Fruit fly (Drosophila melanogaster) whole organism, prepupa: ENCODE measurements around the gene Reph.

Source experiments
- Blimp-1 ChIP-seq: fragments of 200-800 bp; sonication (Bioruptor generic); optimal IDR thresholded peaks from 3 replicates; lab custom pipeline; 2017; ENCODE audit warnings: missing biosample characterization, missing genetic modification characterization, mild to moderate bottlenecking, moderate library complexity, missing genetic modification reagents
- CG10631 ChIP-seq: fragments of 200-800 bp; sonication (Bioruptor generic); optimal IDR thresholded peaks from 2 replicates; lab custom pipeline; 2016; ENCODE audit warnings: missing biosample characterization, missing genetic modification characterization
- CG10669 ChIP-seq: fragments of 200-800 bp; sonication (Bioruptor generic); optimal IDR thresholded peaks from 3 replicates; lab custom pipeline; 2018; ENCODE audit warnings: missing biosample characterization, mild to moderate bottlenecking, missing genetic modification characterization, moderate library complexity
- CG11294 ChIP-seq: fragments of 200-800 bp; sonication (Bioruptor generic); IDR thresholded peaks from 2 replicates; pipeline ENCODE4 v1.3.6; 2022; ENCODE audit warnings: missing biosample characterization, missing genetic modification characterization
- CG11762 ChIP-seq: fragments of 200-800 bp; sonication (Bioruptor generic); optimal IDR thresholded peaks from 3 replicates; lab custom pipeline; 2016; ENCODE audit warnings: missing biosample characterization, missing genetic modification characterization; ENCODE audit not compliant: insufficient read depth
- CG11902 ChIP-seq: fragments of 200-800 bp; sonication (Bioruptor generic); optimal IDR thresholded peaks from 3 replicates; lab custom pipeline; 2016; ENCODE audit warnings: missing biosample characterization, missing genetic modification characterization
- CG15336 ChIP-seq: fragments of 200-800 bp; sonication (Bioruptor generic); IDR thresholded peaks from 2 replicates; pipeline ENCODE4 v1.3.6; 2022; ENCODE audit warnings: missing biosample characterization, missing genetic modification characterization
- CG1621 ChIP-seq: fragments of 200-800 bp; sonication (Bioruptor generic); optimal IDR thresholded peaks from 3 replicates; lab custom pipeline; 2018; ENCODE audit warnings: missing biosample characterization, mild to moderate bottlenecking, missing genetic modification characterization
- CG16779 ChIP-seq: fragments of 200-800 bp; sonication (Bioruptor generic); optimal IDR thresholded peaks from 3 replicates; lab custom pipeline; 2017; ENCODE audit warnings: missing biosample characterization, mild to moderate bottlenecking, missing genetic modification characterization
- CG3032 ChIP-seq: fragments of 200-800 bp; optimal IDR thresholded peaks from 2 replicates; lab custom pipeline; 2019; ENCODE audit warnings: missing biosample characterization, mild to moderate bottlenecking, missing genetic modification characterization, moderate library complexity
- CG31627 ChIP-seq: fragments of 200-800 bp; sonication (Bioruptor generic); optimal IDR thresholded peaks from 3 replicates; lab custom pipeline; 2016; ENCODE audit warnings: missing biosample characterization, missing genetic modification characterization
- CG32006 ChIP-seq: fragments of 200-800 bp; sonication (Bioruptor generic); optimal IDR thresholded peaks from 3 replicates; lab custom pipeline; 2017; ENCODE audit warnings: missing biosample characterization, mild to moderate bottlenecking, missing genetic modification characterization
- CG34406 ChIP-seq: fragments of 200-800 bp; sonication (Bioruptor generic); optimal IDR thresholded peaks from 3 replicates; lab custom pipeline; 2016; ENCODE audit warnings: missing biosample characterization, missing genetic modification characterization
- CG4318 ChIP-seq: fragments of 200-800 bp; sonication (Bioruptor generic); optimal IDR thresholded peaks from 3 replicates; lab custom pipeline; 2017; ENCODE audit warnings: missing biosample characterization, mild to moderate bottlenecking, missing genetic modification characterization
- CG6276 ChIP-seq: fragments of 200-800 bp; sonication (Bioruptor generic); optimal IDR thresholded peaks from 2 replicates; lab custom pipeline; 2017; ENCODE audit warnings: missing biosample characterization, mild to moderate bottlenecking, missing genetic modification characterization
- CG6792 ChIP-seq: fragments of 200-800 bp; sonication (Bioruptor generic); optimal IDR thresholded peaks from 3 replicates; lab custom pipeline; 2016; ENCODE audit warnings: missing biosample characterization, missing genetic modification characterization
- CG6808 ChIP-seq: fragments of 200-800 bp; sonication (Bioruptor generic); optimal IDR thresholded peaks from 3 replicates; lab custom pipeline; 2017; ENCODE audit warnings: missing biosample characterization, missing genetic modification characterization, mild to moderate bottlenecking, moderate library complexity, missing genetic modification reagents
- CG6854 ChIP-seq: fragments of 200-800 bp; sonication (Bioruptor generic); optimal IDR thresholded peaks from 2 replicates; lab custom pipeline; 2017; ENCODE audit warnings: missing biosample characterization, mild to moderate bottlenecking, missing genetic modification characterization
- CG7368 ChIP-seq: fragments of 200-800 bp; sonication (Bioruptor generic); optimal IDR thresholded peaks from 3 replicates; lab custom pipeline; 2016; ENCODE audit warnings: missing biosample characterization, missing genetic modification characterization
- CG8119 ChIP-seq: fragments of 200-800 bp; sonication (Bioruptor generic); IDR thresholded peaks from 3 replicates; pipeline ENCODE4 v1.3.6; 2022; ENCODE audit warnings: missing biosample characterization, missing genetic modification characterization
- CG9139 ChIP-seq: fragments of 200-800 bp; sonication (Bioruptor generic); optimal IDR thresholded peaks from 3 replicates; lab custom pipeline; 2017; ENCODE audit warnings: missing biosample characterization, mild to moderate bottlenecking, missing genetic modification characterization
- Eip75B ChIP-seq: fragments of 200-800 bp; sonication (Bioruptor generic); optimal IDR thresholded peaks from 3 replicates; lab custom pipeline; 2016; ENCODE audit warnings: missing biosample characterization, missing genetic modification characterization
- Eip78C ChIP-seq: fragments of 200-800 bp; sonication (Bioruptor generic); peaks from one replicate; lab custom pipeline; 2016; ENCODE audit warnings: missing biosample characterization, missing genetic modification characterization
- Eip93F ChIP-seq: fragments of 200-800 bp; sonication (Bioruptor generic); optimal IDR thresholded peaks from 2 replicates; lab custom pipeline; 2016; ENCODE audit warnings: missing biosample characterization, mild to moderate bottlenecking, missing genetic modification characterization
- Ets21C ChIP-seq: fragments of 200-800 bp; sonication (Bioruptor generic); optimal IDR thresholded peaks from 3 replicates; lab custom pipeline; 2016; ENCODE audit warnings: missing biosample characterization, missing genetic modification characterization
- Hr39 ChIP-seq: fragments of 200-800 bp; sonication (Bioruptor generic); optimal IDR thresholded peaks from 2 replicates; lab custom pipeline; 2016; ENCODE audit warnings: missing biosample characterization, missing genetic modification characterization
- Lpt ChIP-seq: fragments of 200-800 bp; sonication (Bioruptor generic); optimal IDR thresholded peaks from 3 replicates; lab custom pipeline; 2016; ENCODE audit warnings: missing biosample characterization, missing genetic modification characterization
- Met ChIP-seq: fragments of 200-800 bp; sonication (Bioruptor generic); optimal IDR thresholded peaks from 3 replicates; lab custom pipeline; 2016; ENCODE audit warnings: missing biosample characterization, missing genetic modification characterization
- OdsH ChIP-seq: fragments of 200-800 bp; sonication (Bioruptor generic); optimal IDR thresholded peaks from 3 replicates; lab custom pipeline; 2016; ENCODE audit warnings: missing biosample characterization, missing genetic modification characterization
- Smox ChIP-seq: fragments of 200-800 bp; sonication (Bioruptor generic); optimal IDR thresholded peaks from 3 replicates; lab custom pipeline; 2016; ENCODE audit warnings: missing biosample characterization, missing genetic modification characterization
- Sox14 ChIP-seq: fragments of 200-800 bp; sonication (Bioruptor generic); optimal IDR thresholded peaks from 3 replicates; lab custom pipeline; 2016; ENCODE audit warnings: missing biosample characterization, missing genetic modification characterization
- achi ChIP-seq: fragments of 200-800 bp; sonication (Bioruptor generic); optimal IDR thresholded peaks from 3 replicates; lab custom pipeline; 2016; ENCODE audit warnings: missing biosample characterization, missing genetic modification characterization
- acj6 ChIP-seq: fragments of 200-800 bp; sonication (Bioruptor generic); optimal IDR thresholded peaks from 3 replicates; lab custom pipeline; 2016; ENCODE audit warnings: missing biosample characterization, missing genetic modification characterization
- cyc ChIP-seq: fragments of 200-800 bp; sonication (Bioruptor generic); optimal IDR thresholded peaks from 3 replicates; lab custom pipeline; 2016; ENCODE audit warnings: missing biosample characterization, missing genetic modification characterization
- dac ChIP-seq: fragments of 200-800 bp; sonication (Bioruptor generic); optimal IDR thresholded peaks from 2 replicates; lab custom pipeline; 2017; ENCODE audit warnings: missing biosample characterization, mild to moderate bottlenecking, missing genetic modification characterization
- dsx ChIP-seq: fragments of 200-800 bp; optimal IDR thresholded peaks from 3 replicates; lab custom pipeline; 2019; ENCODE audit warnings: missing biosample characterization, mild to moderate bottlenecking, missing genetic modification characterization, moderate library complexity; ENCODE audit not compliant: poor library complexity, severe bottlenecking
- eg ChIP-seq: fragments of 200-800 bp; sonication (Bioruptor generic); IDR thresholded peaks from 3 replicates; pipeline ENCODE4 v1.3.6; 2022; ENCODE audit warnings: missing biosample characterization, missing genetic modification characterization
- esn ChIP-seq: fragments of 200-800 bp; sonication (Bioruptor generic); optimal IDR thresholded peaks from 2 replicates; lab custom pipeline; 2016; ENCODE audit warnings: missing biosample characterization, mild to moderate bottlenecking, missing genetic modification characterization, moderate library complexity
- fd59A ChIP-seq: fragments of 200-800 bp; sonication (Bioruptor generic); optimal IDR thresholded peaks from 2 replicates; lab custom pipeline; 2017; ENCODE audit warnings: missing biosample characterization, mild to moderate bottlenecking, missing genetic modification characterization, missing genetic modification reagents
- fkh ChIP-seq: fragments of 200-800 bp; sonication (Bioruptor generic); optimal IDR thresholded peaks from 3 replicates; lab custom pipeline; 2017; ENCODE audit warnings: missing biosample characterization, mild to moderate bottlenecking, missing genetic modification characterization, moderate library complexity
- lz ChIP-seq: fragments of 200-800 bp; sonication (Bioruptor generic); optimal IDR thresholded peaks from 3 replicates; lab custom pipeline; 2016; ENCODE audit warnings: missing biosample characterization, missing genetic modification characterization
- net ChIP-seq: fragments of 200-800 bp; sonication (Bioruptor generic); optimal IDR thresholded peaks from 3 replicates; lab custom pipeline; 2016; ENCODE audit warnings: missing biosample characterization, missing genetic modification characterization
- salr ChIP-seq, 2 experiments: fragments of 200-800 bp; sonication (Bioruptor generic); optimal IDR thresholded peaks; 3 replicates each; lab custom pipeline; 2016 to 2018; ENCODE audit warnings: missing biosample characterization in 2 of 2, missing genetic modification characterization in 2 of 2, mild to moderate bottlenecking in 1 of 2
- spab ChIP-seq: fragments of 200-800 bp; sonication (Bioruptor generic); optimal IDR thresholded peaks from 2 replicates; lab custom pipeline; 2017; ENCODE audit warnings: missing biosample characterization, mild to moderate bottlenecking, missing genetic modification characterization, missing genetic modification reagents
- ss ChIP-seq, 2 experiments: fragments of 200-800 bp; sonication (Bioruptor generic); optimal IDR thresholded peaks; 2 replicates in 1 of 2; 3 replicates in 1 of 2; lab custom pipeline; 2017 to 2018; ENCODE audit warnings: mild to moderate bottlenecking in 2 of 2, missing biosample characterization in 2 of 2, missing genetic modification characterization in 2 of 2, moderate library complexity in 1 of 2
- svp ChIP-seq: fragments of 200-800 bp; sonication (Bioruptor generic); peaks from one replicate; lab custom pipeline; 2016; ENCODE audit warnings: missing biosample characterization, missing genetic modification characterization
- topi ChIP-seq: fragments of 200-800 bp; sonication (Bioruptor generic); optimal IDR thresholded peaks from 3 replicates; lab custom pipeline; 2016; ENCODE audit warnings: missing biosample characterization, missing genetic modification characterization

Reph gene

DNA sequence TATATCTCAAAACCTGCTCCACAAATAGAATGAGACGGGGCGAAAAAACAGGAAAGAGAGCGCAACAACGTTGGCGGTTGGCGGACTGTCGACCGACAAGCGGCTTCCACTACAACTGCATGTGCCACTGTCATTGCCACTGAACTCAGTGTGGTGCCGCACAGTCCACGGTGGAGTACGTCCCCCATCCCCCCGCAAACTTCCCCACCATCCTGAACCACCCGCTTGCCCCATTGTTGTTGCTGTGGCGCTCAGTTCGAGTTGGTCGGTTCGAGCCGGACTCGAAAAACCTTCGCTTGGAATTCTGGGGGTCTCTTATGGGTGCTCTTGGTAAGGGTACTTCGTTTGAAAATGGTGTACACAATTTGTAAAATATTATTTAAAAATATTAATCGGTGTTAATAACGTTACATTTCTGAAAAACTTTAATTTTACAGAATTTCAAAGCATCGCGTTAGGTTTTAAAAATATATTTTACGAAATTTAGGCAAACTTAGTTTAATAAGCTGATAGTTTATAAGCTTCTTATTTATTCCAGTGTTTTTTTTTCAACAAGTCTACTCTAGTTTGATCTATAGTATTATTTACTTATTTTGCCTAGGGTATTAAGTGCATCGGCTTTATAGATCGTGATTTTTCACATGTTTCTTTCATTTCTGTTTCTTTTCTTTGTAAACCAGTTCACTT is 30.3 kb upstream of the Reph start (continued):
- TF ChIP-seq CG6808 (GFP tag; lab: Kevin White, UChicago): peak; percentile 69
- peak; percentile 76 for TF ChIP-seq Sox14 (GFP tag; lab: Kevin White, UChicago)
- peak; percentile 7 to 74 for TF ChIP-seq salr (GFP tag; optimal IDR thresholded peaks at IDR 0.05; lab: Kevin White, UChicago)
- peak; percentile 68 for TF ChIP-seq CG6276 (GFP tag; lab: Kevin White, UChicago)
- TF ChIP-seq CG3032 (tag; lab: Kevin White, UChicago): peak; percentile 72
- peak; percentile 69 for TF ChIP-seq CG1621 (tag; lab: Kevin White, UChicago)
- TF ChIP-seq CG10631 (GFP tag; lab: Kevin White, UChicago): peak; percentile 82
- peak; percentile 96 for TF ChIP-seq Eip78C (GFP tag; lab: Kevin White, UChicago)
- TF ChIP-seq dsx: peak; percentile 46
- peak; percentile 88 for TF ChIP-seq CG32006 (GFP tag; lab: Kevin White, UChicago)
- TF ChIP-seq dac: peak; percentile 39
- TF ChIP-seq fkh: peak; percentile 39
- TF ChIP-seq CG31627 (GFP tag; lab: Kevin White, UChicago): peak; percentile 63
- peak; percentile 59 for TF ChIP-seq CG10669 (GFP tag; lab: Kevin White, UChicago)
- peak; percentile 54; the same call in 1 of the 2 replicates for TF ChIP-seq CG15336
- TF ChIP-seq Met (GFP tag; lab: Kevin White, UChicago): peak; percentile 81
- peak; percentile 58 to 73 for TF ChIP-seq ss (GFP tag; optimal IDR thresholded peaks at IDR 0.05; lab: Kevin White, UChicago)
- TF ChIP-seq net: no peak
- peak; percentile 83 for TF ChIP-seq CG6792
- TF ChIP-seq Eip93F (GFP tag; lab: Kevin White, UChicago): no peak
- peak; percentile 76 for TF ChIP-seq Smox (GFP tag; lab: Kevin White, UChicago)
- TF ChIP-seq CG11762: peak; percentile 52
- TF ChIP-seq achi (GFP tag; lab: Kevin White, UChicago): peak; percentile 79
- TF ChIP-seq eg (GFP tag; lab: Robert Waterston, UW): 0 out of 3 replicates have a peak, but pooled peaks have one; percentile 30
- peak; percentile 79 for TF ChIP-seq acj6 (GFP tag; lab: Kevin White, UChicago)
- peak; percentile 76 for TF ChIP-seq lz (GFP tag; lab: Kevin White, UChicago)
- TF ChIP-seq topi (GFP tag; lab: Kevin White, UChicago): peak; percentile 83
- peak; percentile 67 for TF ChIP-seq CG4318
- TF ChIP-seq cyc: peak; percentile 52
- peak; percentile 71 for TF ChIP-seq CG8119
- TF ChIP-seq OdsH (GFP tag; lab: Kevin White, UChicago): peak; percentile 79
- TF ChIP-seq Blimp-1 (GFP tag; lab: Kevin White, UChicago): peak; percentile 31
- peak; percentile 70 for TF ChIP-seq Lpt (GFP tag; lab: Kevin White, UChicago)
- peak; percentile 33 for TF ChIP-seq CG11902 (GFP tag; lab: Kevin White, UChicago)
- peak; percentile 91 for TF ChIP-seq svp
- no peak for TF ChIP-seq CG6854
- peak; percentile 80 for TF ChIP-seq CG34406 (GFP tag; lab: Kevin White, UChicago)
- TF ChIP-seq CG16779: peak; percentile 50
- TF ChIP-seq spab (GFP tag; lab: Kevin White, UChicago): peak; percentile 70

DNA sequence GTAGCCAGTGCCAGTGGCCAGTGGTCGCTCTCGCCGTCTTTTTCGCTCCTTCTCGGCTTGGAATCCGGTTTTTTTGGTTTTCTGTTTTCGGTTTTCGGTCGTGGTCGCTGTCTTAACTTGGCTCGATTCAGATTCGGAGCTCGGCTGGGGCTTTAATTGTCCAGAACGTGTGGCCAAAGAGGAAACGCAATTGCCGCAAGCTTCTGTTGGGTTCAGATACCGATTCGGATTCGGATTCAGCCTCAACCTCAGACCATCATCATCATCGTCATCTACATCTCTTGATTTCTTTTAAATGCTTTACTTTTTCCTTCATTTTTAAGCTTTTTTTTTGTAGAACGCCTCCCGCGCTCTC is 29.7 kb upstream of the Reph start:
- no peak for TF ChIP-seq esn
- TF ChIP-seq CG9139 (GFP tag; lab: Kevin White, UChicago): no peak
- no peak for TF ChIP-seq Met (GFP tag; lab: Kevin White, UChicago)
- no peak for TF ChIP-seq CG11762
- no peak for TF ChIP-seq CG10631 (GFP tag; lab: Kevin White, UChicago)
- no peak for TF ChIP-seq Hr39 (GFP tag; lab: Kevin White, UChicago)
- TF ChIP-seq fd59A: no peak
- no peak for TF ChIP-seq ss (GFP tag; optimal IDR thresholded peaks at IDR 0.05; lab: Kevin White, UChicago)
- TF ChIP-seq CG6854: no peak
- TF ChIP-seq CG11294 (GFP tag; lab: Robert Waterston, UW): no peak
- no peak for TF ChIP-seq Ets21C (GFP tag; lab: Kevin White, UChicago)
- TF ChIP-seq Eip75B (GFP tag; lab: Kevin White, UChicago): no peak
- TF ChIP-seq CG7368: no peak
- no peak for TF ChIP-seq svp
- no peak for TF ChIP-seq CG4318
